Worm (Caenorhabditis elegans): Measurements from ENCODE around the gene F11D5.5.

ce11 chrX:3326175-3326574 lies 24.3 kb downstream of the F11D5.5 start, which contains the start of gene F11D5.6:
- TF ChIP-seq pha-4 (tag; optimal IDR thresholded peaks at IDR 0.05) (no peak), ces-1 (GFP tag; optimal IDR thresholded peaks at IDR 0.05) (no peak), sptf-1 (tag; optimal IDR thresholded peaks at IDR 0.05) (no peak), snpc-4 (tag; optimal IDR thresholded peaks at IDR 0.05) (no peak), unc-62 (GFP tag; optimal IDR thresholded peaks at IDR 0.05) (no peak), lsy-2 (tag; optimal IDR thresholded peaks at IDR 0.05) (no peak)

Measured in whole organism, mixed stage, embryonic.